Fruit fly (Drosophila melanogaster) whole organism, embryonic: Measurements from ENCODE around the gene wda.

ENCODE experiments used
- Aef1 ChIP-seq: fragments of 200-800 bp; sonication (Bioruptor generic); IDR thresholded peaks from 3 replicates; pipeline ENCODE4 v1.3.6; 2022; ENCODE audit warnings: missing biosample characterization, missing genetic modification characterization
- Atf3 ChIP-seq: fragments of 200-800 bp; sonication (Bioruptor generic); optimal IDR thresholded peaks from 3 replicates; lab custom pipeline; 2016; ENCODE audit warnings: missing biosample characterization, missing genetic modification characterization
- CG10267 ChIP-seq: fragments of 200-800 bp; sonication (Bioruptor generic); optimal IDR thresholded peaks from 2 replicates; lab custom pipeline; 2018; ENCODE audit warnings: missing biosample characterization, mild to moderate bottlenecking, missing genetic modification characterization, moderate library complexity
- CG11093 ChIP-seq: fragments of 200-800 bp; sonication (Bioruptor generic); IDR thresholded peaks from 3 replicates; pipeline ENCODE4 v1.3.6; 2022; ENCODE audit warnings: missing biosample characterization, missing genetic modification characterization
- CG11456 ChIP-seq: fragments of 200-800 bp; sonication (Bioruptor generic); IDR thresholded peaks from 3 replicates; pipeline ENCODE4 v1.3.6; 2022; ENCODE audit warnings: missing biosample characterization, missing genetic modification characterization
- CG13123 ChIP-seq: fragments of 200-800 bp; sonication (Bioruptor generic); optimal IDR thresholded peaks from 2 replicates; lab custom pipeline; 2016; ENCODE audit warnings: missing biosample characterization, missing genetic modification characterization
- CG14050 ChIP-seq: fragments of 200-800 bp; sonication (Bioruptor generic); IDR thresholded peaks from 3 replicates; pipeline ENCODE4 v1.3.6; 2022; ENCODE audit warnings: missing biosample characterization, missing genetic modification characterization
- CG34376 ChIP-seq: fragments of 200-800 bp; sonication (Bioruptor generic); optimal IDR thresholded peaks from 2 replicates; lab custom pipeline; 2018; ENCODE audit warnings: missing biosample characterization, mild to moderate bottlenecking, missing genetic modification characterization
- CG42726 ChIP-seq: fragments of 200-800 bp; sonication (Bioruptor generic); IDR thresholded peaks from 2 replicates; pipeline ENCODE4 v1.3.6; 2022; ENCODE audit warnings: missing biosample characterization, missing genetic modification characterization; ENCODE audit not compliant: partially characterized antibody
- CG4424 ChIP-seq: fragments of 200-800 bp; sonication (Bioruptor generic); optimal IDR thresholded peaks from 3 replicates; lab custom pipeline; 2016; ENCODE audit warnings: missing biosample characterization, missing genetic modification characterization
- CG4707 ChIP-seq: fragments of 200-800 bp; sonication (Bioruptor generic); optimal IDR thresholded peaks from 2 replicates; lab custom pipeline; 2018; ENCODE audit warnings: missing biosample characterization, mild to moderate bottlenecking, missing genetic modification characterization, moderate library complexity
- CG4854 ChIP-seq: fragments of 200-800 bp; sonication (Bioruptor generic); optimal IDR thresholded peaks from 2 replicates; lab custom pipeline; 2016; ENCODE audit warnings: missing biosample characterization, missing genetic modification characterization, inconsistent platforms
- CG6683 ChIP-seq: fragments of 200-800 bp; sonication (Bioruptor generic); optimal IDR thresholded peaks from 2 replicates; lab custom pipeline; 2017; ENCODE audit warnings: missing biosample characterization, mild to moderate bottlenecking, missing genetic modification characterization, missing genetic modification reagents
- CG7372 ChIP-seq: fragments of 200-800 bp; sonication (Bioruptor generic); IDR thresholded peaks from 2 replicates; pipeline ENCODE4 v1.3.6; 2022; ENCODE audit warnings: missing biosample characterization, missing genetic modification characterization
- CG8765 ChIP-seq: fragments of 200-800 bp; sonication (Bioruptor generic); IDR thresholded peaks from 2 replicates; pipeline ENCODE4 v1.3.6; 2022; ENCODE audit warnings: missing biosample characterization, missing genetic modification characterization
- CG9817 ChIP-seq: fragments of 200-800 bp; sonication (Bioruptor generic); optimal IDR thresholded peaks from 2 replicates; lab custom pipeline; 2018; ENCODE audit warnings: missing biosample characterization, mild to moderate bottlenecking, missing genetic modification characterization, moderate library complexity
- CG9932 ChIP-seq: fragments of 200-800 bp; sonication (Bioruptor generic); IDR thresholded peaks from 2 replicates; pipeline ENCODE4 v1.3.6; 2022; ENCODE audit warnings: missing biosample characterization, missing genetic modification characterization
- Camta ChIP-seq: fragments of 200-800 bp; sonication (Bioruptor generic); optimal IDR thresholded peaks from 2 replicates; lab custom pipeline; 2016; ENCODE audit warnings: missing biosample characterization, missing genetic modification characterization
- Dfd ChIP-seq, 2 experiments: fragments of >200 bp; optimal IDR thresholded peaks; 2 replicates each; lab custom pipeline; 2017; ENCODE audit warnings: missing biosample characterization in 2 of 2, missing genetic modification characterization in 2 of 2
- Dref ChIP-seq: fragments of 200-800 bp; sonication (Bioruptor generic); IDR thresholded peaks from 2 replicates; pipeline ENCODE4 v1.3.6; 2022; ENCODE audit warnings: missing biosample characterization, missing genetic modification characterization
- Eip74EF ChIP-seq, 2 experiments: fragments of 200-800 bp in 1 of 2; fragments of >200 bp in 1 of 2; sonication (Bioruptor generic) in 1 of 2; optimal IDR thresholded peaks; 2 replicates each; lab custom pipeline; 2017 to 2019; ENCODE audit warnings: missing biosample characterization in 2 of 2, missing genetic modification characterization in 2 of 2, mild to moderate bottlenecking in 1 of 2, moderate library complexity in 1 of 2
- Hand ChIP-seq: fragments of 200-800 bp; sonication (Bioruptor generic); optimal IDR thresholded peaks from 2 replicates; lab custom pipeline; 2017; ENCODE audit warnings: mild to moderate bottlenecking, missing biosample characterization, missing genetic modification reagents, missing genetic modification characterization
- MTF-1 ChIP-seq: fragments of 200-800 bp; sonication (Bioruptor generic); optimal IDR thresholded peaks from 2 replicates; lab custom pipeline; 2018; ENCODE audit warnings: missing biosample characterization, mild to moderate bottlenecking, missing genetic modification characterization, borderline replicate concordance
- Mes4 ChIP-seq: fragments of 200-800 bp; sonication (Bioruptor generic); optimal IDR thresholded peaks from 2 replicates; lab custom pipeline; 2016; ENCODE audit warnings: missing biosample characterization, missing genetic modification characterization
- NFAT ChIP-seq: fragments of 200-800 bp; sonication (Bioruptor generic); IDR thresholded peaks from 2 replicates; pipeline ENCODE4 v1.3.6; 2022; ENCODE audit warnings: missing biosample characterization, missing genetic modification characterization
- Xbp1 ChIP-seq: fragments of 200-800 bp; sonication (Bioruptor generic); optimal IDR thresholded peaks from 3 replicates; lab custom pipeline; 2016; ENCODE audit warnings: missing biosample characterization, mild to moderate bottlenecking, missing genetic modification characterization
- abd-A ChIP-seq: fragments of 200-800 bp; sonication (Bioruptor generic); optimal IDR thresholded peaks from 3 replicates; lab custom pipeline; 2019; ENCODE audit warnings: missing biosample characterization, mild to moderate bottlenecking, missing genetic modification characterization, moderate library complexity
- ac ChIP-seq: fragments of 200-800 bp; sonication (Bioruptor generic); optimal IDR thresholded peaks from 3 replicates; lab custom pipeline; 2017; ENCODE audit warnings: missing biosample characterization, mild to moderate bottlenecking, missing genetic modification characterization
- cad ChIP-seq: fragments of >200 bp; optimal IDR thresholded peaks from 2 replicates; lab custom pipeline; 2017; ENCODE audit warnings: missing biosample characterization, missing genetic modification characterization
- ems ChIP-seq: fragments of 200-800 bp; sonication (Bioruptor generic); optimal IDR thresholded peaks from 3 replicates; lab custom pipeline; 2016; ENCODE audit warnings: missing biosample characterization, missing genetic modification characterization
- exex ChIP-seq: fragments of 200-800 bp; sonication (Bioruptor generic); optimal IDR thresholded peaks from 4 replicates; lab custom pipeline; 2018; ENCODE audit warnings: missing biosample characterization, mild to moderate bottlenecking, missing genetic modification characterization, moderate library complexity
- ftz-f1 ChIP-seq: fragments of 200-800 bp; sonication (Bioruptor generic); optimal IDR thresholded peaks from 2 replicates; lab custom pipeline; 2016; ENCODE audit warnings: missing biosample characterization, missing genetic modification characterization
- grau ChIP-seq: fragments of 200-800 bp; optimal IDR thresholded peaks from 3 replicates; lab custom pipeline; 2019; ENCODE audit warnings: missing biosample characterization, mild to moderate bottlenecking, missing genetic modification characterization, moderate library complexity
- jing ChIP-seq: fragments of 200-800 bp; sonication (Bioruptor generic); optimal IDR thresholded peaks from 2 replicates; lab custom pipeline; 2018; ENCODE audit warnings: missing biosample characterization, mild to moderate bottlenecking, missing genetic modification characterization
- kay ChIP-seq: fragments of 200-800 bp; sonication (Bioruptor generic); optimal IDR thresholded peaks from 2 replicates; lab custom pipeline; 2016; ENCODE audit warnings: missing biosample characterization, missing genetic modification characterization
- lbe ChIP-seq: fragments of 200-800 bp; sonication (Bioruptor generic); optimal IDR thresholded peaks from 2 replicates; lab custom pipeline; 2016; ENCODE audit warnings: missing biosample characterization, mild to moderate bottlenecking, missing genetic modification characterization
- luna ChIP-seq: fragments of 200-800 bp; sonication (Bioruptor generic); optimal IDR thresholded peaks from 2 replicates; lab custom pipeline; 2016; ENCODE audit warnings: missing biosample characterization, missing genetic modification characterization
- mam ChIP-seq: fragments of 200-800 bp; sonication (Bioruptor generic); optimal IDR thresholded peaks from 3 replicates; lab custom pipeline; 2016; ENCODE audit warnings: missing biosample characterization, missing genetic modification characterization
- mirr ChIP-seq: fragments of 200-800 bp; sonication (Bioruptor generic); optimal IDR thresholded peaks from 3 replicates; lab custom pipeline; 2018; ENCODE audit warnings: missing biosample characterization, mild to moderate bottlenecking, missing genetic modification characterization
- prd ChIP-seq, 3 experiments: fragments of >200 bp in 2 of 3; fragments of 200-800 bp in 1 of 3; sonication (Bioruptor generic) in 1 of 3; optimal IDR thresholded peaks in 2 of 3; IDR thresholded peaks in 1 of 3; 2 replicates in 2 of 3; 3 replicates in 1 of 3; pipeline versions ENCODE4 v1.3.6 to Lab custom; 2017 to 2022; ENCODE audit warnings: missing biosample characterization in 1 of 3, missing genetic modification characterization in 1 of 3
- rib ChIP-seq: fragments of 200-800 bp; sonication (Bioruptor generic); IDR thresholded peaks from 2 replicates; pipeline ENCODE4 v1.3.6; 2022; ENCODE audit warnings: missing biosample characterization, missing genetic modification characterization
- run ChIP-seq: fragments of 200-800 bp; sonication (Bioruptor generic); optimal IDR thresholded peaks from 3 replicates; lab custom pipeline; 2018; ENCODE audit warnings: missing biosample characterization, mild to moderate bottlenecking, missing genetic modification characterization
- sc ChIP-seq, 3 experiments: fragments of >200 bp in 2 of 3; fragments of 200-800 bp in 1 of 3; sonication (Bioruptor generic) in 1 of 3; optimal IDR thresholded peaks; 2 replicates in 2 of 3; 3 replicates in 1 of 3; lab custom pipeline; 2017; ENCODE audit warnings: mild to moderate bottlenecking in 1 of 3, missing biosample characterization in 1 of 3, missing genetic modification characterization in 1 of 3, missing genetic modification reagents in 1 of 3
- sens ChIP-seq: fragments of 200-800 bp; sonication (Bioruptor generic); peaks from one replicate; lab custom pipeline; 2016; ENCODE audit warnings: missing biosample characterization, missing genetic modification characterization
- sob ChIP-seq: fragments of 200-800 bp; sonication (Bioruptor generic); IDR thresholded peaks from 2 replicates; pipeline ENCODE4 v1.3.6; 2022; ENCODE audit warnings: missing biosample characterization, missing genetic modification characterization
- sqz ChIP-seq: fragments of 200-800 bp; sonication (Bioruptor generic); optimal IDR thresholded peaks from 3 replicates; lab custom pipeline; 2018; ENCODE audit warnings: missing biosample characterization, mild to moderate bottlenecking, missing genetic modification characterization
- ssp ChIP-seq: fragments of 200-800 bp; sonication (Bioruptor generic); IDR thresholded peaks from 2 replicates; pipeline ENCODE4 v1.3.6; 2022; ENCODE audit warnings: missing biosample characterization, missing genetic modification characterization
- tin ChIP-seq: fragments of 200-800 bp; sonication (Bioruptor generic); optimal IDR thresholded peaks from 3 replicates; lab custom pipeline; 2016; ENCODE audit warnings: missing biosample characterization, missing genetic modification characterization
- zf30C ChIP-seq: fragments of 200-800 bp; sonication (Bioruptor generic); optimal IDR thresholded peaks from 3 replicates; lab custom pipeline; 2018; ENCODE audit warnings: missing biosample characterization, mild to moderate bottlenecking, missing genetic modification characterization

Gene wda

DNA sequence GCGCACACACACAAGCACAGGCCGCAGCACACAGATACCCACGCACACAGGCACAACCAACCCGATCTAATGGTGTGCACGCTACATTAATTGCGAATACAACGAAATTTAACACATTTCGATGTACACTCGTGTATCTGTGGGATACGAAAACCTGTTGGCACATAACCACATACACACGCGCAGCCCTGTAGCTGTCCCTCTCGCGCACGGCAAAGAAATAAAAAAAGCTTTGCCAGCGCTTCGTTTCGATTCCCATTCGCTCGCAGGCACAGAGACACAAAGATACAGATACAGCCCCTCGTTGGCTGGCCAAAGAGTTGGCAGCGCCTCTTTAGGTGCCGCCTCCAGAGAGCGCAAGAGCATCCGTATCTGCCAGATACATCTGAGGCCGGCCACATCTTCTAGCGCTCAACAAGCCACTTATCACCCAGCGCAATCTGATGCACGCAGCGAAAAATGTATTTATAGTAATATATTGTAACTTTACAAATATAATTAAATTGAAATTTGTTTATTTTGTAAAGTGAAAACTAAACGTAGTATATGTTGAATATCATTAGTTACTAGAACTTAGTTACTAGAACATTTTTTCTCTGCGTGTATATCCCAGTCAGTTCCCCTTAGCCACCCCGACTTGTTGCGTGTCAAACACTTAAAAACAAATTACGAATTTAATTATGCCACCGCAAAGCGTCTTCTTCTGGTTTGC, 35.3 kb upstream of the wda start (continued):
- TF ChIP-seq CG34376 (GFP tag; lab: Kevin White, UChicago) (peak; percentile 26), luna (GFP tag; lab: Kevin White, UChicago) (no peak), mam (GFP tag; lab: Kevin White, UChicago) (no peak), Mes4 (GFP tag; lab: Kevin White, UChicago) (no peak), lbe (peak; percentile 40), CG8765 (GFP tag; lab: Robert Waterston, UW) (no peak; the same call in 1 of the 2 replicates), MTF-1 (GFP tag; lab: Kevin White, UChicago) (no peak), exex (tag; lab: Kevin White, UChicago) (peak; percentile 29), ems (no peak), grau (tag; lab: Kevin White, UChicago) (peak; percentile 51), CG42726 (GFP tag; lab: Robert Waterston, UW) (no peak), CG4854 (GFP tag; lab: Kevin White, UChicago) (no peak), Aef1 (GFP tag; lab: Robert Waterston, UW) (peak; percentile 56), kay (GFP tag; lab: Kevin White, UChicago) (no peak), NFAT (no peak), sens (GFP tag; lab: Kevin White, UChicago) (peak; percentile 86), cad (GFP tag; lab: Kevin White, UChicago) (no peak), sob (GFP tag; lab: Robert Waterston, UW) (no peak), Xbp1 (GFP tag; lab: Kevin White, UChicago) (peak; percentile 61), Hand (GFP tag; lab: Kevin White, UChicago) (no peak), Eip74EF (GFP tag; optimal IDR thresholded peaks at IDR 0.05; lab: Kevin White, UChicago) (no peak), zf30C (GFP tag; lab: Kevin White, UChicago) (peak; percentile 12), Dfd (GFP tag; optimal IDR thresholded peaks at IDR 0.05; lab: Kevin White, UChicago) (no peak), tin (GFP tag; lab: Kevin White, UChicago) (peak; percentile 33), Dref (GFP tag; lab: Robert Waterston, UW) (no peak), ac (no peak), Atf3 (no peak), ssp (peak; percentile 38), CG6683 (GFP tag; lab: Kevin White, UChicago) (no peak), abd-A (tag; lab: Kevin White, UChicago) (no peak), sqz (peak; percentile 48), CG10267 (peak; percentile 34), ftz-f1 (GFP tag; lab: Kevin White, UChicago) (peak; percentile 15), CG7372 (GFP tag; lab: Robert Waterston, UW) (no peak), CG4424 (GFP tag; lab: Kevin White, UChicago) (peak; percentile 38), CG11456 (GFP tag; lab: Robert Waterston, UW) (0 out of 3 replicates have a peak, but pooled peaks have one; percentile 46), CG14050 (GFP tag; lab: Robert Waterston, UW) (peak; percentile 51; the same call in 2 of the 3 replicates), CG9817 (tag; lab: Kevin White, UChicago) (no peak), rib (GFP tag; lab: Robert Waterston, UW) (peak; percentile 37; the same call in 1 of the 2 replicates), run (tag; lab: Kevin White, UChicago) (no peak), prd (optimal IDR thresholded peaks at IDR 0.05; lab: Kevin White, UChicago) (no peak), prd (GFP tag; IDR thresholded peaks at IDR 0.05; lab: Robert Waterston, UW) (peak; percentile 79; the same call in 2 of the 3 replicates), jing (GFP tag; lab: Kevin White, UChicago) (peak; percentile 60), mirr (peak; percentile 76), CG11093 (GFP tag; lab: Robert Waterston, UW) (no peak), Camta (no peak), CG4707 (GFP tag; lab: Kevin White, UChicago) (no peak), CG13123 (GFP tag; lab: Kevin White, UChicago) (no peak), CG9932 (no peak), sc (optimal IDR thresholded peaks at IDR 0.05; lab: Kevin White, UChicago) (no peak), sc (GFP tag; optimal IDR thresholded peaks at IDR 0.05; lab: Kevin White, UChicago) (no peak)
